Worm (Caenorhabditis elegans): ENCODE data around the gene npr-1.

The npr-1 gene

DNA sequence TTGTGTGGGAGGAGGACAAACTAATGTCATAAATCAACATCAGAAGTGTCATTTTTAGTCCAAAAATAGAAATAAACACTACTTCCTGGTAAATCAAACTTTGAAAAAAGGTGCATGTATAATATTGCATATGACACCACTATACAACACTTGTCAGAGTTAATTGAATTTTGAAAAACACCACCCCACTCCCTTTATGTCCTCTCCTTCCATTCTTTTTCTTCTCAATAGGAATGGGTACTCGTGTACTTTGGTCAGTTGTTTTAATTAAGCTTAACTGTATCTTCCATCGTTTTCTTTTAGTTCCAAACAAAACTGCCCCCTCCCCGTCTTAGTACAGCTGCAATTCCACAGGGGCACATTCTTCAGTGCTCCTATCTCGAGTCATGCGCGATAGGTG is 17.7 kb upstream of the npr-1 start:
- TF ChIP-seq unc-86 (tag; optimal IDR thresholded peaks at IDR 0.05), result no peak
- TF ChIP-seq elt-2 (tag; optimal IDR thresholded peaks at IDR 0.05), result no peak
- TF ChIP-seq pros-1 (tag; optimal IDR thresholded peaks at IDR 0.05), result no peak
- no peak for TF ChIP-seq rnt-1 (tag; optimal IDR thresholded peaks at IDR 0.05)
- peak; percentile 65 for TF ChIP-seq unc-42 (tag; optimal IDR thresholded peaks at IDR 0.05)
- TF ChIP-seq gmeb-2 (tag; optimal IDR thresholded peaks at IDR 0.05), result no peak

DNA sequence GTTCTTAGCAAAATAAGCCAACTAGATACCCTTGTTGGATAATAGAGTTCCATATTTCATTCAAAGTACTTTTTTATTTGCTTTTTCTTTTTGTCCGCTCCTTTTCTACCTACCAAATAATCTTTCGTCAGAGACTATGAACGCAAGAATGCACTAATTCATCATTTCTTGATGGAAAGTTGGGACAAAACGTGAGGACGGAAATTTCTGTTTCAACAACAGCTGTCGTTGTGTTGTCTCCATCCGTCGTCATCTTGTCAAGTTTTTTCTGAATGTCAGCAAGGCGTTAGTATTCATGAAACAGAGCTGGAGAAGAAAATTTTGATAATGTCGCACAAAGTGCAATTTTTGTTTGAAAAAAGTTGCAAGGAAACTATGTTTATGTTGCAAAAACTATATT is 15.0 kb upstream of the npr-1 start:
- TF ChIP-seq unc-55 (GFP tag; optimal IDR thresholded peaks at IDR 0.05) (peak; percentile 47), tbx-7 (tag; optimal IDR thresholded peaks at IDR 0.05) (no peak)

DNA sequence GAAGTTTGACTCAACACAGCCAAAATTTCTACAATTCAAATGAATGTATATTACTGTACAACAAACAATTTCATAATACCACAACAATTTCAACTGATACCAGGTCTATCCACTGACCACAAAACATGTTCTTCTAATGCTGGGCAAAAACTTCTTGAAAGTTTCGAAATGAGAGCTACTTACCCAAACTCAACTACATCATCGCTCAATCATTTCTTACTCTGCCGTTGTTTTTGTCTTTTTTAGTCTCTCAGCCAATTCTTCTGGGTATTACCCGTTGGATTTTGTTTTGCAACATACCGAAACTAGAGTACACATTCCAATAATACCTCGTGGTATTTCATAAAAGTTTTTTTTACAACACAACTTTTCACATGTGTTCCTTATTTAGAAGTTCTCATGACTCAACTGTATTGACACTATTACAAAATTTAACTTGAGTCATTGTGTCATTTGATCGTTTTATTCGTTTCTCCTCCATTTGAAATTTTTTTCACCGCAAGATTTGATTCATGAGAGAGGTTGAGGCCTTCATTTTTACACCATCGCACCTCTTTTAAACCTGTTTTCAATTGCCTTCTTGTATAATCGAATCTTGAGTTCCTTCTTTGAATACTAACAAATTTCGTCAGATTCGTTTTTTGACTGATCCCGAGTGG is 13.5 kb upstream of the npr-1 start, which contains the start of gene F43C9.2:
Gene F43C9.2 (plus strand): TSS at position 497 of the 659 bp plus-strand sequence.
- TF ChIP-seq hlh-8 (tag; optimal IDR thresholded peaks at IDR 0.05) (no peak), sox-4 (tag; optimal IDR thresholded peaks at IDR 0.05) (no peak), F13H6.1 (tag; optimal IDR thresholded peaks at IDR 0.05) (no peak), mec-3 (tag; optimal IDR thresholded peaks at IDR 0.05; ENCODE audit: borderline replicate concordance) (no peak), pqm-1 (tag; optimal IDR thresholded peaks at IDR 0.05) (no peak), hlh-30 (tag; optimal IDR thresholded peaks at IDR 0.05; ENCODE audit: insufficient read depth) (no peak), elt-2 (tag; optimal IDR thresholded peaks at IDR 0.05) (no peak), pax-1 (tag; optimal IDR thresholded peaks at IDR 0.05) (no peak), hlh-13 (GFP tag; optimal IDR thresholded peaks at IDR 0.05) (no peak), fax-1 (tag; optimal IDR thresholded peaks at IDR 0.05) (no peak), ceh-2 (tag; optimal IDR thresholded peaks at IDR 0.05) (no peak), Y22D7AL.16 (tag; optimal IDR thresholded peaks at IDR 0.05) (no peak), ceh-45 (GFP tag; IDR thresholded peaks at IDR 0.05) (no peak), ceh-30 (tag; optimal IDR thresholded peaks at IDR 0.05) (no peak), pag-3 (tag; optimal IDR thresholded peaks at IDR 0.05; ENCODE audit: borderline replicate concordance) (no peak), ceh-31 (tag; optimal IDR thresholded peaks at IDR 0.05) (no peak)

DNA sequence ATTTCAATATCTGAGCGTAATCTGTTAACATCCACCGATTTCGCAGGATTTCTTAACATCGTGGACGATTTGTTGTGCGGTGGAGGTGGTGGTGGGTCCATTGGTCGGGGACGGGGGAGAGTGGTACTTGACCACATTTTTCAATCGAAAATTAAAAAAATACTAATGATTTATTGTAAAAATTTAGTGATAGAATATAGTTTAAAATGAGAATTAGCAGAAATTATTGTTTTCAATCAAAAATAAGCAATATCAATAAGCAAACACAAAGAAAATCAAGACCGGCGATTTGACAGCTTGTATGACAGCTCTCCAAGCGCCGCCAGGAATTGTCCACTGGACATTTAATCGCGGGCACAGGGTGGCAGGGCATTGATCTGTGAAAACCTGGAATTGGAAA is 12.4 kb upstream of the npr-1 start, which contains the start of gene hum-10:
Gene hum-10 (minus strand): TSS at position 101 of the 400 bp plus-strand sequence.
- TF ChIP-seq ahr-1 (tag; optimal IDR thresholded peaks at IDR 0.05) (no peak), ceh-48 (tag; optimal IDR thresholded peaks at IDR 0.05) (no peak)

DNA sequence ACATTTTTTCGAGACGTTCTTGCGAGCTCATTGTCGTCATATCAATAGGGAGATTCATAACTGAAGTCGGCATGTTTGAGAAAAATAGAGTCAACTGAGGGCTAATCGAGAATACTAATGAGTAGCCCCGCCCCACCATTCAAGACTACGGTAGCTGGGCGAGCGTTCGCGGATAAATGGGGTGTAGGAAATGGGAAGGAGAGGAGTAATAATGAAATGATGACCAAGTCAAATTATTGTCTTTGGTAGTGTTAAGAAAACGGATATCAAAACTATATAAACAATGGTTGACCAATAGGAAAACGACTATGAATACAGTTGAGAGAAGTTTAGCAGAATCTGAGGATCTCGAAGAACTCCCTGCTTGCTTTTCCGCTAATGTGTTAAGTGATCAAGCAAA is 8.2 kb downstream of the npr-1 start, which contains the start of gene mls-2:
Gene mls-2 (minus strand): TSS at position 101 of the 400 bp plus-strand sequence.
- TF ChIP-seq sox-4 (tag; optimal IDR thresholded peaks at IDR 0.05), result no peak
- no peak for TF ChIP-seq elt-2 (tag; optimal IDR thresholded peaks at IDR 0.05)
- TF ChIP-seq hlh-15 (tag; optimal IDR thresholded peaks at IDR 0.05), result no peak
- no peak for TF ChIP-seq unc-3 (GFP tag; conservative IDR thresholded peaks at IDR 0.05)
- TF ChIP-seq unc-3 (tag; optimal IDR thresholded peaks at IDR 0.05), result no peak
- TF ChIP-seq mec-3 (tag; optimal IDR thresholded peaks at IDR 0.05; ENCODE audit: borderline replicate concordance), result no peak
- TF ChIP-seq hlh-6 (tag; optimal IDR thresholded peaks at IDR 0.05), result no peak
- no peak for TF ChIP-seq Y22D7AL.16 (tag; optimal IDR thresholded peaks at IDR 0.05)
- TF ChIP-seq ceh-48 (tag; optimal IDR thresholded peaks at IDR 0.05), result no peak
- no peak for TF ChIP-seq T23F11.4 (GFP tag; optimal IDR thresholded peaks at IDR 0.05)
- TF ChIP-seq ceh-30 (tag; optimal IDR thresholded peaks at IDR 0.05), result no peak
- TF ChIP-seq ceh-34 (tag; optimal IDR thresholded peaks at IDR 0.05), result no peak
- TF ChIP-seq ama-1 (optimal IDR thresholded peaks at IDR 0.05), result no peak

DNA sequence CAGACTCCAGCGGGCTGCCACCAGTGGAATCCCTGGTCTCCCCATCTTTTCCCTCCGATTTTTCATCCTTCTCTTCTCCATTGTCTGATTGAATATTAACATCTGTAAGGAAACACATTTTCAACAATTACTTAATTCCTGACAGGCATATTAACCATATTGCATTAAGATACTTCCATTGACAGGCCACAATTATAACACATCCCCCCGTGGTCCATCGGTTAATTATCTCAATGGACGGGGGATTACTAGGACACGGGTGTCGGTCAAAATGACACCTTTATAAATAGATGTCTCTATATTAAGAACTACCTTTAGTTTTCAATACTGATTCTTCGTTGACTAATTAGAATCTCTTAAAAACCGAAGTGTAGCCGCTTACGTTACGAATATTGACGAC is 10.1 kb downstream of the npr-1 start:
- peak; percentile 48 for TF ChIP-seq ceh-31 (tag; optimal IDR thresholded peaks at IDR 0.05)
- TF ChIP-seq ceh-6 (GFP tag; optimal IDR thresholded peaks at IDR 0.05), result no peak
- TF ChIP-seq ref-2 (tag; optimal IDR thresholded peaks at IDR 0.05), result peak; percentile 15
